Fruit fly (Drosophila melanogaster) whole organism, pupa: ENCODE data around the gene TORIP.

Source experiments
- CG10348 ChIP-seq: fragments of 200-800 bp; sonication (Bioruptor generic); IDR thresholded peaks from 2 replicates; pipeline ENCODE4 v1.3.6; 2022; ENCODE audit warnings: missing biosample characterization, missing genetic modification characterization
- CG12605 ChIP-seq: fragments of 200-800 bp; sonication (Bioruptor generic); IDR thresholded peaks from 2 replicates; pipeline ENCODE4 v1.3.6; 2022; ENCODE audit warnings: missing biosample characterization, missing genetic modification characterization
- CG13204 ChIP-seq: fragments of 200-800 bp; sonication (Bioruptor generic); optimal IDR thresholded peaks from 2 replicates; lab custom pipeline; 2018; ENCODE audit warnings: missing biosample characterization, mild to moderate bottlenecking, missing genetic modification characterization, moderate library complexity
- CG14655 ChIP-seq: fragments of 200-800 bp; sonication (Bioruptor generic); optimal IDR thresholded peaks from 3 replicates; lab custom pipeline; 2017; ENCODE audit warnings: mild to moderate bottlenecking, missing biosample characterization, missing genetic modification reagents, missing genetic modification characterization
- CG15710 ChIP-seq: fragments of 200-800 bp; sonication (Bioruptor generic); optimal IDR thresholded peaks from 2 replicates; lab custom pipeline; 2018; ENCODE audit warnings: missing biosample characterization, mild to moderate bottlenecking, missing genetic modification characterization, moderate library complexity
- CG17806 ChIP-seq: fragments of 200-800 bp; sonication (Bioruptor generic); optimal IDR thresholded peaks from 2 replicates; lab custom pipeline; 2018; ENCODE audit warnings: missing biosample characterization, mild to moderate bottlenecking, missing genetic modification characterization, moderate library complexity
- CG32121 ChIP-seq: fragments of 200-800 bp; sonication (Bioruptor generic); IDR thresholded peaks from 2 replicates; pipeline ENCODE4 v1.3.6; 2022; ENCODE audit warnings: missing biosample characterization, missing genetic modification characterization
- CG34367 ChIP-seq: fragments of 200-800 bp; sonication (Bioruptor generic); optimal IDR thresholded peaks from 2 replicates; lab custom pipeline; 2018; ENCODE audit warnings: missing biosample characterization, mild to moderate bottlenecking, missing genetic modification characterization
- CG4496 ChIP-seq: fragments of 200-800 bp; sonication (Bioruptor generic); IDR thresholded peaks from 3 replicates; pipeline ENCODE4 v1.3.6; 2022; ENCODE audit warnings: missing biosample characterization, missing genetic modification characterization
- CG8159 ChIP-seq: fragments of 200-800 bp; sonication (Bioruptor generic); optimal IDR thresholded peaks from 3 replicates; lab custom pipeline; 2018; ENCODE audit warnings: missing biosample characterization, mild to moderate bottlenecking, missing genetic modification characterization, moderate library complexity
- CG8301 ChIP-seq: fragments of 200-800 bp; sonication (Bioruptor generic); optimal IDR thresholded peaks from 2 replicates; lab custom pipeline; 2018; ENCODE audit warnings: missing biosample characterization, mild to moderate bottlenecking, missing genetic modification characterization
- CG9948 ChIP-seq: fragments of 200-800 bp; sonication (Bioruptor generic); optimal IDR thresholded peaks from 2 replicates; lab custom pipeline; 2018; ENCODE audit warnings: missing biosample characterization, mild to moderate bottlenecking, missing genetic modification characterization, moderate library complexity
- D1 ChIP-seq: fragments of 200-800 bp; sonication (Bioruptor generic); optimal IDR thresholded peaks from 2 replicates; lab custom pipeline; 2018; ENCODE audit warnings: missing biosample characterization, mild to moderate bottlenecking, missing genetic modification characterization, moderate library complexity
- EcR ChIP-seq: fragments of 200-800 bp; sonication (Bioruptor generic); optimal IDR thresholded peaks from 3 replicates; lab custom pipeline; 2019; ENCODE audit warnings: missing biosample characterization, missing genetic modification characterization, mild to moderate bottlenecking, moderate library complexity, missing genetic modification reagents
- Ets98B ChIP-seq: fragments of 200-800 bp; sonication (Bioruptor generic); IDR thresholded peaks from 2 replicates; pipeline ENCODE4 v1.3.6; 2022; ENCODE audit warnings: missing biosample characterization, missing genetic modification characterization
- Pif1A ChIP-seq: fragments of 200-800 bp; sonication (Bioruptor generic); optimal IDR thresholded peaks from 3 replicates; lab custom pipeline; 2016; ENCODE audit warnings: missing biosample characterization, missing genetic modification characterization
- Pif1B ChIP-seq: fragments of 200-800 bp; sonication (Bioruptor generic); optimal IDR thresholded peaks from 3 replicates; lab custom pipeline; 2016; ENCODE audit warnings: missing biosample characterization, missing genetic modification characterization
- Snoo ChIP-seq: fragments of 200-800 bp; sonication (Bioruptor generic); optimal IDR thresholded peaks from 3 replicates; lab custom pipeline; 2017; ENCODE audit warnings: missing biosample characterization, mild to moderate bottlenecking, missing genetic modification characterization, inconsistent platforms
- fd96Ca ChIP-seq: fragments of 200-800 bp; sonication (Bioruptor generic); IDR thresholded peaks from 3 replicates; pipeline ENCODE4 v1.3.6; 2022; ENCODE audit warnings: missing biosample characterization, missing genetic modification characterization
- gl ChIP-seq: fragments of 200-800 bp; sonication (Bioruptor generic); optimal IDR thresholded peaks from 2 replicates; lab custom pipeline; 2018; ENCODE audit warnings: missing biosample characterization, mild to moderate bottlenecking, missing genetic modification characterization
- rn ChIP-seq: fragments of 200-800 bp; sonication (Bioruptor generic); IDR thresholded peaks from 2 replicates; pipeline ENCODE4 v1.3.6; 2022; ENCODE audit warnings: missing biosample characterization, missing genetic modification characterization

TORIP gene

DNA sequence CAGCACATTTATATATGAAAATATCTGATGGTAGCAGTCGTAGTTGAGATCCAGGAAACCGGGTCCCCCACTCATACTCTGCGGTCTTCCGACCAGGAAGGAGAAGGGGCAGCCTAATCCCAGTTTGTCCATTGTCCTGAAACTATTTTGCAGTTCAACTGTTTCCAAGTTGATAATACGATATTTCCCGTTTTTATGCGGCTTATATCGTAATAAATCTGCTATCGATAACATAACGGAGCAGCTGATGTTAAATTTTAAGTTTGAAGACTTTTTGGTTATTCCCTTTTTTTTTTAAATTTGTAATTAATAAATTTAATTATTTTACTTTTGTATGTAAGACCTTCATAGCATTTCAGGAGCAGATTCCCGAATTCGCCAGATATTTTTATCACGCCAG is 3.8 kb downstream of the TORIP start, which contains the start of gene CG14102:
TSS of gene CG14102 (minus strand) at position 187 of the 400 bp plus-strand sequence.
- no peak for TF ChIP-seq Pif1B (GFP tag; lab: Kevin White, UChicago)
- TF ChIP-seq CG8301 (tag; lab: Kevin White, UChicago), result no peak
- TF ChIP-seq CG9948 (tag; lab: Kevin White, UChicago), result no peak
- no peak for TF ChIP-seq Snoo (tag; lab: Kevin White, UChicago)
- no peak for TF ChIP-seq EcR (GFP tag; lab: Kevin White, UChicago)
- TF ChIP-seq rn, result no peak
- no peak for TF ChIP-seq Pif1A
- TF ChIP-seq CG4496, result no peak
- no peak for TF ChIP-seq fd96Ca (GFP tag; lab: Robert Waterston, UW)
- no peak for TF ChIP-seq CG17806 (tag; lab: Kevin White, UChicago)
- TF ChIP-seq CG34367 (tag; lab: Kevin White, UChicago), result no peak
- TF ChIP-seq D1 (tag; lab: Kevin White, UChicago), result no peak
- no peak for TF ChIP-seq CG8159 (tag; lab: Kevin White, UChicago)

DNA sequence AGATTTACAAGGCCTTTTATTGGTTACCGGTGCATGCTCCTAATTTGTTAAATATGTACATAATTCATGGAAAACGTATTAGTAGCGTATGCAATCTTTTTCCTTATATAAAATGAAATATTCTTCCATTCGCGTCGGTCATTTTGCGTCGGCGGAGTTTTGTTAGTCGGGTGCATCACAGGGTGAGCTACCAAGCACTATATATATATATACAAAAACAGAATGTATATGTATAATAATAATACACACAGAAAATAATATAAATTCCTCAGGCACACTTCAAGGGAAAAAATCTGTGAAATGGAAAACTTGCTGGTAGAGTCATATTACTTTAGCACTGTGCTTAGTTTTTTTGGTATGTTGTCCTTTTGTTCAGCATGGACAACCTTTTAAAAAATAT is 5.9 kb downstream of the TORIP start, which contains the start of gene Ir76a:
TSS of gene Ir76a (plus strand) at position 301 of the 400 bp plus-strand sequence.
- no peak for TF ChIP-seq Pif1A
- TF ChIP-seq gl (tag; lab: Kevin White, UChicago), result no peak

DNA sequence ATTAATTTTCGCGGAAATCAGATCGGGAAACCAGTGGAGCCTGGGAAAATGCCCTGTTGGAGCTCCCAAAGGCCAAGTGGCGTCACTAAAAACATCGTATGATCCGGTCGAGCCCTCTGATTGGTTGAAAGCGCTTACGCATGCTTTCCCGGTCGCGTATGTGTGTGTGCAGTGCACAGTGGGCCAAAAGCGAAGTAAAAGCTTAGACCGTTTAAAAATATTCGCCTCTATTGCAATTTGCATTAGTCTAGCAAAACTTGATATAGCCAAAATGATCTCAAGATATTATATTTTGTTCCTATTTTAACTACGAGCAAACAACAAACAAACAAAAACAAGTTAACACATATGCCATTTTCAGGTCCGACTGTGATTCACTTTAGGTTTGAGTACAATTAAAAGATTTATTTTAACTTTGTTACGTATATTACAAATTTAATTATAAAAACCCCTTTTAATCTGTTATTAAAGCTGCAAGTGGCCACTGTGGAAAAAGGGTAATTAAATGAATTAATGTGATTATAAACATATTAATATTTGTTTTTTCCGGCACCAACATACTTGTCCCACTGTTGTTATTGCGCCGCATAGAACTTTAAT is 10.6 kb downstream of the TORIP start:
- TF ChIP-seq D1 (tag; lab: Kevin White, UChicago) (peak; percentile 84), Ets98B (GFP tag; lab: Robert Waterston, UW) (peak; percentile 78), gl (tag; lab: Kevin White, UChicago) (peak; percentile 50), Pif1A (peak; percentile 98), fd96Ca (GFP tag; lab: Robert Waterston, UW) (peak; percentile 82), EcR (GFP tag; lab: Kevin White, UChicago) (no peak), CG32121 (GFP tag; lab: Robert Waterston, UW) (peak; percentile 80), CG12605 (peak; percentile 43; the same call in 1 of the 2 replicates), CG34367 (tag; lab: Kevin White, UChicago) (peak; percentile 75), CG13204 (no peak), rn (peak; percentile 10; the same call in 1 of the 2 replicates), CG4496 (peak; percentile 84), CG8301 (tag; lab: Kevin White, UChicago) (peak; percentile 89), CG14655 (GFP tag; lab: Kevin White, UChicago) (no peak), Snoo (tag; lab: Kevin White, UChicago) (peak; percentile 86), CG9948 (tag; lab: Kevin White, UChicago) (peak; percentile 85), Pif1B (GFP tag; lab: Kevin White, UChicago) (peak; percentile 97), CG17806 (tag; lab: Kevin White, UChicago) (peak; percentile 82), CG15710 (tag; lab: Kevin White, UChicago) (peak; percentile 85), CG10348 (GFP tag; lab: Robert Waterston, UW) (peak; percentile 48; the same call in 1 of the 2 replicates), CG8159 (tag; lab: Kevin White, UChicago) (peak; percentile 90)

DNA sequence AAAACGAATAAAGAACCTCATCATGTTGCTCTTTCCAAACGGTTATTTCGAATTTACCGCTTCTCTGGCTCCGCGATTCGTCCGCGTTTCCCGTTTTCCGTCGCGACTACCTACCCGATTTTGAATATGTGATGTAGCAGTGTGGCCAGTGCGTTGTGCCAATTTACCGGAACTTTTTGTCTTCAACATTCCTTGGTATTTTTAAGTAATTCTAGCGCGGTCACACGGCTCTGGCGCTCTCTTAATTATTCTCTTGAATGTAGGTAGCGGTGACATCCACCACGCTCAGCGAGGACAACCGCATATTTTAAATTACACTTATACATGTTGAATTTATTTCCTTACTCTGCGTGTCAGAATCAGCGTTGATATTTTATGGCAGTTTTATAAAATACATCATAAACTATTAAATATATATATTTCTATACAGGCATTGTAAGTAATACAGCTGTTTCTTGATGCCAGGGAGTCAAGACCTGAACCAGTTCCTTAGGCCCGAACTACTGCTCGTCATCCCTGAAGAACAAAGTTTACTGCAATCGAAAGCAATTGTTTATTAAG is 11.4 kb downstream of the TORIP start, which contains the start of the genes CG42637, Gyc76C and SREBP:
TSS of gene CG42637 (minus strand) at position 132 of the 561 bp plus-strand sequence.
TSS of gene Gyc76C (minus strand) at position 132 of the 561 bp plus-strand sequence.
TSS of gene SREBP (plus strand) at position 498 of the 561 bp plus-strand sequence.
- no peak for TF ChIP-seq CG8159 (tag; lab: Kevin White, UChicago)
- no peak for TF ChIP-seq Snoo (tag; lab: Kevin White, UChicago)
- no peak for TF ChIP-seq Pif1A
- TF ChIP-seq fd96Ca (GFP tag; lab: Robert Waterston, UW), result no peak
- no peak for TF ChIP-seq CG9948 (tag; lab: Kevin White, UChicago)
- no peak for TF ChIP-seq gl (tag; lab: Kevin White, UChicago)
- TF ChIP-seq rn, result no peak
- TF ChIP-seq EcR (GFP tag; lab: Kevin White, UChicago), result no peak
- TF ChIP-seq CG34367 (tag; lab: Kevin White, UChicago), result no peak
- no peak; the same call in 1 of the 2 replicates for TF ChIP-seq CG12605

DNA sequence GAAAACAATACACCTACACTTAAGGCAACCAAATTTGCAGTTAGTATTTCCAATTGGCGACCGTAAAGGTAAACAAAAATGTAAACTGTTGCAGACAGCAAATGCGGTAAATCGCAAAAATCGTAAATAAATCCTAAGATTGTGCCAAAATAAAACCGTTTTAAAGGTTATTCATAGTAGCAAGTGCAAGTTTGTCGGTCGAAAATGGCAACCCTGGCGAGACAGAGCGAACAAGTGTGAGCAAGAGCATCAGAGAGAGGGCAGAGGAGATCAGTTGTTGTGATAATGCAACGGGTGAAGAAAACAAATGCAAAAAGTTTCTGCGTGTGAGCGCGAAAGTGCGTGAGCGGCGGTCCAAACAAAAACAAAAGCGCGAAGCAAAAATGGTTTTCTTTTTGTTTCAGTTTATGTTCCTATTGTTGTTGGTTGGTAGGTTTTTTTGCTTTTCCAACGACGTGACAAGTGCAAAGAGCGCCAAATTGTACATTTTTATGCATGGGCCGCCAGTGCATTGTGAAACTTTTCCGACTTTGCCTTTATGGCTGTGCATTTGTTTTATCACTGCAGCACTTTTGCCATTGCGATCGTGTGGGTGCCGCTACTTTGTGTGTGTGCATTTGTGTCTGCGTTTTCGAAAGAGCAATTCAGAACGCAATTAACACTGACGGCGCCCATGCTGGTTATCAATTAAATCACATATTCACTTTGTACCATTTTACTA is 12.0 kb downstream of the TORIP start:
- TF ChIP-seq Snoo (tag; lab: Kevin White, UChicago) (no peak), Pif1A (no peak), CG12605 (peak; percentile 85), CG13204 (peak; percentile 82), D1 (tag; lab: Kevin White, UChicago) (no peak), fd96Ca (GFP tag; lab: Robert Waterston, UW) (peak; percentile 81), EcR (GFP tag; lab: Kevin White, UChicago) (no peak), CG9948 (tag; lab: Kevin White, UChicago) (no peak), CG8159 (tag; lab: Kevin White, UChicago) (peak; percentile 35), CG14655 (GFP tag; lab: Kevin White, UChicago) (peak; percentile 71), CG32121 (GFP tag; lab: Robert Waterston, UW) (peak; percentile 41; the same call in 1 of the 2 replicates), CG10348 (GFP tag; lab: Robert Waterston, UW) (no peak), rn (peak; percentile 52; the same call in 1 of the 2 replicates), Ets98B (GFP tag; lab: Robert Waterston, UW) (peak; percentile 74), CG8301 (tag; lab: Kevin White, UChicago) (peak; percentile 58), CG17806 (tag; lab: Kevin White, UChicago) (no peak), gl (tag; lab: Kevin White, UChicago) (peak; percentile 64), Pif1B (GFP tag; lab: Kevin White, UChicago) (no peak), CG4496 (peak; percentile 78), CG15710 (tag; lab: Kevin White, UChicago) (peak; percentile 27), CG34367 (tag; lab: Kevin White, UChicago) (no peak)
